Worm (Caenorhabditis elegans) whole organism, midembryonic: ENCODE results near the gene gtap-1.

ENCODE experiments used
- T22C8.4 ChIP-seq: fragments of 200-800 bp; sonication (Bioruptor generic); IDR thresholded peaks from 2 replicates; pipeline ENCODE4 v1.3.6; 2022; ENCODE audit warnings: missing genetic modification characterization, missing compliant biosample characterization
- cog-1 ChIP-seq: sonication (generic microtip); optimal IDR thresholded peaks from 2 replicates; lab custom pipeline; 2016; ENCODE audit warnings: missing genetic modification characterization, missing compliant biosample characterization
- flt-1 ChIP-seq: fragments of 200-800 bp; sonication (Bioruptor generic); IDR thresholded peaks from 2 replicates; pipeline ENCODE4 v1.3.6; 2022; ENCODE audit warnings: missing genetic modification characterization, missing compliant biosample characterization
- klf-2 ChIP-seq: fragments of 200-800 bp; sonication (Bioruptor generic); conservative IDR thresholded peaks from 2 replicates; pipeline ENCODE4 v1.3.6; 2022; ENCODE audit warnings: missing genetic modification reagents, missing genetic modification characterization, missing compliant biosample characterization
- med-1 ChIP-seq: sonication (generic microtip); optimal IDR thresholded peaks from 2 replicates; lab custom pipeline; 2017; ENCODE audit warnings: missing genetic modification characterization, mild to moderate bottlenecking, missing compliant biosample characterization, antibody characterized with exemption, missing genetic modification reagents; ENCODE audit not compliant: insufficient read depth
- ref-1 ChIP-seq: fragments of 200-800 bp; sonication (Bioruptor generic); conservative IDR thresholded peaks from 2 replicates; pipeline ENCODE4 v1.3.6; 2022; ENCODE audit warnings: missing genetic modification reagents, missing genetic modification characterization, missing compliant biosample characterization
- tab-1 ChIP-seq: fragments of 200-800 bp; sonication (Bioruptor generic); IDR thresholded peaks from 2 replicates; pipeline ENCODE4 v1.3.6; 2022; ENCODE audit warnings: missing genetic modification characterization, missing compliant biosample characterization
- ztf-23 ChIP-seq: fragments of 200-800 bp; sonication (Bioruptor generic); IDR thresholded peaks from 2 replicates; pipeline ENCODE4 v1.3.6; 2022; ENCODE audit warnings: missing genetic modification reagents, missing genetic modification characterization, missing compliant biosample characterization
- ztf-29 ChIP-seq: fragments of 200-800 bp; sonication (Bioruptor generic); IDR thresholded peaks from 2 replicates; pipeline ENCODE4 v1.3.6; 2022; ENCODE audit warnings: missing genetic modification reagents, missing genetic modification characterization, missing compliant biosample characterization

Gene gtap-1

DNA sequence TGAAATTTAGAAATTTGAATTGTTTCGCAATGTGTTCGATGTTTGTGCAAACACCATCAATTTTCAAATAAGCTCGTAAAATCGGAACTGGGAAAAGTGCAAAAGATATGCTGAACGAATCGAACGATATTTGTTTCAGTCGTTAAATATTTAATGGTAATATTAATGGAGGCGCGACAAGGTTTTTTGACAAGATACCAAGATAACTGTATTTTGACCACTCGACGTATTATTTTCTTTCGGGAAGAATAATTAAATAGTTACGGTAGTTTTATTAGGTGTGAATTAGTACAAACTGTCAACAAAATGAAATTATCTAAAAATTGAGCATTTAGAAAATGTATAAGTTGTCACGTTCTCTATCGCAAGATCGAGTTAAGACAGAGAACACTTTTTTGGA is 28.7 kb downstream of the gtap-1 start:
- TF ChIP-seq tab-1 (GFP tag; lab: Robert Waterston, UW) (no peak), cog-1 (no peak), med-1 (GFP tag; lab: Kevin White, UChicago) (no peak), ztf-29 (no peak), klf-2 (GFP tag; lab: Robert Waterston, UW) (no peak), ref-1 (GFP tag; lab: Robert Waterston, UW) (no peak), flt-1 (GFP tag; lab: Robert Waterston, UW) (no peak), ztf-23 (no peak), T22C8.4 (GFP tag; lab: Robert Waterston, UW) (no peak)

DNA sequence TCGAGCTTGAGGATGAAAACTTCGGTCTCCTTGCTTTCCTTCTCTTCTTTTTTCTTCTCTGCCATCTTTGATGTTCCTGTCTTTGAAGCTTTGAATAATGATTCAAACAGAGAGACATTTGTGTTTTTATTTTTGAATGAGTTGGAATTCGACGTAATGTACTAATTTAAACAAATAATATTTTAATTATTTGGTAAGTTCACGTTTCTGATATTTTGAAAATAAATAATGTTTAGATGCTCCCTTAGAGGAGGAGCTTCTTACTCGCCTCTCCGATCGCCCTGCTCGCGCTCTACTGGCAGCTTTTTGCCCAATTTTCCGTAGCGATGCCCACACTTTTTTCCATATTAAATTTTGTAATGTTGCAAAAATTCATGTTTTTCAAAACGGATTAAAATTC is 32.0 kb downstream of the gtap-1 start, which contains the start of the genes K05F1.9 and K05F1.1:
Gene K05F1.9 (minus strand): TSS at position 101 of the 400 bp plus-strand sequence.
Gene K05F1.1 (plus strand): TSS at position 308 of the 400 bp plus-strand sequence.
- TF ChIP-seq cog-1 (no peak), ztf-29 (no peak), med-1 (GFP tag; lab: Kevin White, UChicago) (no peak), flt-1 (GFP tag; lab: Robert Waterston, UW) (no peak), klf-2 (GFP tag; lab: Robert Waterston, UW) (no peak), tab-1 (GFP tag; lab: Robert Waterston, UW) (no peak), ref-1 (GFP tag; lab: Robert Waterston, UW) (no peak), T22C8.4 (GFP tag; lab: Robert Waterston, UW) (no peak), ztf-23 (no peak)

DNA sequence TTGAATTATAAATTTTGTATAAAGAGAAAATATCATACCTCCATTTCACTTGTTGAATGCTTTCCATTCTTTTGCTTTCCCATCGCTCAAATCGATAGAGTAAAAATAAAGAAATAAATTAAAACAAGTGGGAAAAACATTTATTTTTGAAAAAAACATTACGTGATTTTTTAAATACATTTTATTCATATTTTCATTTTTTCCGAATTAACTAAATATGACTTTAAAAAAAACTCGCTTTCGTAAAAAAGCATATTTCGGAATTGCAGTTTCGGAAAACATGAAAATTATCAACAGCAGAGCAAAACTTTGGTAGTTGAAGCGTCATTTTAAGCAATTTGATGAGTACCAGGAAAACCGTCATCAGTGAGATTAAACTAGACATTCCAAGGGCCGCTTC is 33.5 kb downstream of the gtap-1 start, which contains the start of gene K05F1.8:
Gene K05F1.8 (minus strand): TSS at position 101 of the 400 bp plus-strand sequence.
- TF ChIP-seq flt-1 (GFP tag; lab: Robert Waterston, UW) (no peak), ref-1 (GFP tag; lab: Robert Waterston, UW) (no peak), cog-1 (no peak), med-1 (GFP tag; lab: Kevin White, UChicago) (no peak), klf-2 (GFP tag; lab: Robert Waterston, UW) (no peak), ztf-29 (no peak), tab-1 (GFP tag; lab: Robert Waterston, UW) (no peak), T22C8.4 (GFP tag; lab: Robert Waterston, UW) (no peak), ztf-23 (no peak)

DNA sequence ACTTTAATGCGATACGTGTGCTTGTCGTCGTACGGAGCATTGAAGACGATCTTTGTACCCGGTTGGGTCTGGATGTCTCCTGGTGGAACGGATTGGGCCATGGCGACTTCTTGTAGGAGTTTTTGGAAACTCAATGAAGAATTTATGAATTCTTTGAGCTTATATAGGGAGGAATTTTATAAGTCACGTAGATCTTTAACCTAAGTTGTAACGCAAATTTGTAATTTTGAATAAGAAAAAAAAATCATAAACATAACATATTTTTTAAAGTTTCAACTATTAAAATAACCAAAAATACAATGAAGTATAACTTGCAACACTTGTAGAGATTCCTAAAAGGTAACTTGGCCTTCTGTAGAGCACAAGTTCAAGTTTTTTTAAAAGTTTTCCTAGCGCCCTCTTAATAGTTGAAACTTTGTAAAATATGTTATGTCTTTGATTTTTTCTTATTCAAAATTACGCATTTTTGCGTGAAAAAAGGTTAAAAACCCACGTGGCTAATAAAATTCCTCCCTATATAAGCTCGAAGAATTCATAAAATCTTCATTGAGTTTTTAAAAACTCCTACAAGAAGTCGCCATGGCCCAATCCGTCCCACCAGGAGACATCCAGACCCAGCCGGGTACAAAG is 35.6 kb downstream of the gtap-1 start, which contains the start of the genes msp-63 and msp-142:
Gene msp-63 (minus strand): TSS at position 101 of the 630 bp plus-strand sequence.
Gene msp-142 (plus strand): TSS at position 580 of the 630 bp plus-strand sequence.
- TF ChIP-seq tab-1 (GFP tag; lab: Robert Waterston, UW), result no peak
- TF ChIP-seq ztf-23, result no peak
- TF ChIP-seq klf-2 (GFP tag; lab: Robert Waterston, UW), result no peak
- TF ChIP-seq flt-1 (GFP tag; lab: Robert Waterston, UW), result no peak

DNA sequence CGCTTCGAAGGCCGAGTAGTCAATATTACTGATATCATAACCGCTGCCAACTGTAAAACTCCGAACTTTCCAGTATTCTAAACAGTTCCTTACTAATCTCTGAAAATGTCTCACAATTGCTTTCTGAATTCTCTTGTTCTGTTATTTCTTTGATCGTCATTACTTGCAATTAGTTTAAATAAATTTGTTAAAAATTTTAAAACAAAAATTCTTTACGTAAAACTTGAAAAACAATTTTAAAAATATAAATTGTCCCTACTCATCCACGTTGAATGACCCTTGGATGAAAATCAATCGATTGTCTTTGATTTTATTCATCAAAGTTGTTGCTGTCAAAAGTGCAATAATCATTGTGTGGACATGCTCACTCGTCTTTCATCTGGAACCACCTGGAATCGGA is 38.8 kb downstream of the gtap-1 start, which contains the start of gene acdh-8:
Gene acdh-8 (plus strand): TSS at position 301 of the 400 bp plus-strand sequence.
- TF ChIP-seq ztf-23, result no peak
- TF ChIP-seq med-1 (GFP tag; lab: Kevin White, UChicago), result no peak
- TF ChIP-seq cog-1, result no peak
- no peak for TF ChIP-seq ref-1 (GFP tag; lab: Robert Waterston, UW)

DNA sequence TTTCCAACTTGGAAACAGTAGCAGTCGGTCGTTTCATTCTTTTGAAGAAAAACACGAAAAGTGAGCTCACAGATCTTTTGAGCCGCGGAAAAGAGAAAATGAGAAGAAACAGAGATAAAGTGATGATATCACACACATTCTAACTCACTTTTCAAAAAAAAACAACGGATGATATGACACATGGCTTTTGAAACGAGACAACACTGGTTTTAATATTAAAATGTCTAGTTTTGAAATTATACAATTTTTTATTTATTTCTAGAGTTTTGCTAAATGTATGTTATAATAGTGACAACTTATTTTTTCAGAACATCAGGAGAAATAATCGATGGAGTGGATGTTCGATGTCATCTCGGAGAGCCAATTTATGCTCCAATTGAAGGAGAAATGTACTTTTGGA is 40.5 kb downstream of the gtap-1 start, which contains the start of gene K05F1.14:
Gene K05F1.14 (minus strand): TSS at position 101 of the 400 bp plus-strand sequence.
- TF ChIP-seq flt-1 (GFP tag; lab: Robert Waterston, UW) (no peak), T22C8.4 (GFP tag; lab: Robert Waterston, UW) (no peak)

DNA sequence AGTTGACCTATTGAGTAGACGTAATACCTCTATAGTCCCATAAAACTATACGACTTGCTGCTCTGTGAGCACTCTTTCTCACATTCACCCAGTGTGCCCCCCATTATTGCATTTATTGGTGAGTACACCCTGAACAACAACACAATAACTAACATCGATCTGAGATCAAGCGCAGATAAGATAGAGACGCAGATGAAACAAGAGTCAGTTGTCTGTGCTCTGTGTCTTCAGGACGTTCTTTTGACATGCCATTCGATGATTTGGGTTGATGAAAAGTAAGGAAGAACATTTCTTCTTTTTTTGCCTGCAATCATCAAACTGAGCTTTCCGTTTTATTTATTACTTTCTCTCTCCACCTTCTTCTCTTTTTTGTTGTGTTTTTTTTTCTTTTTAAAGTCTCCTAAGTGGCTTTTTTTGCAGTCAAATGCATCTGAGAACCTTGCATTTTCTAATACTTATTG is 42.7 kb downstream of the gtap-1 start, which contains the start of gene lect-2:
Gene lect-2 (plus strand): TSS at position 411 of the 461 bp plus-strand sequence.
- TF ChIP-seq T22C8.4 (GFP tag; lab: Robert Waterston, UW), result no peak
- no peak for TF ChIP-seq ztf-23
- TF ChIP-seq tab-1 (GFP tag; lab: Robert Waterston, UW), result no peak
- no peak for TF ChIP-seq ztf-29
- TF ChIP-seq cog-1, result no peak
- TF ChIP-seq klf-2 (GFP tag; lab: Robert Waterston, UW), result no peak
- TF ChIP-seq med-1 (GFP tag; lab: Kevin White, UChicago), result no peak
- no peak for TF ChIP-seq flt-1 (GFP tag; lab: Robert Waterston, UW)
- TF ChIP-seq ref-1 (GFP tag; lab: Robert Waterston, UW), result no peak

DNA sequence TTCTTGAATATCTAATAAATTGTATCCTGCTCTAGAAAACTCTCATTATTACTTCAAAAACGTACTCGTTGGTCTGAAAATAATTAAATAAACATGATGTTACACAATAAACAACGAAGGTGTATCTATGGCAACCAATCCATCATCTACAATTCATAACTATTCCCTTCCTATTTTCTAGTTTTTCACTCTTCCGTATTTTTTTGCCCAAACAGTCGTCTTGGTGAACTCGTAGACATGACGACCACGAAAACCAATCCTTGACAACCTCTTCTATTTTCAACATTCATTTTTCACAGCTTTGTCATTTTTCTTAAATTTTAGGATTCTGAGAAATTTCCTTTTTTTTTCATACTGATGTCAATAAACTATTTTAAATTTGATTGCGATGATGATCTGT is 44.2 kb downstream of the gtap-1 start, which contains the start of gene K05F1.13:
Gene K05F1.13 (plus strand): TSS at position 301 of the 400 bp plus-strand sequence.
- TF ChIP-seq flt-1 (GFP tag; lab: Robert Waterston, UW) (no peak), cog-1 (no peak), tab-1 (GFP tag; lab: Robert Waterston, UW) (no peak), ztf-29 (no peak), med-1 (GFP tag; lab: Kevin White, UChicago) (no peak), ref-1 (GFP tag; lab: Robert Waterston, UW) (no peak), T22C8.4 (GFP tag; lab: Robert Waterston, UW) (no peak), klf-2 (GFP tag; lab: Robert Waterston, UW) (no peak), ztf-23 (no peak)

DNA sequence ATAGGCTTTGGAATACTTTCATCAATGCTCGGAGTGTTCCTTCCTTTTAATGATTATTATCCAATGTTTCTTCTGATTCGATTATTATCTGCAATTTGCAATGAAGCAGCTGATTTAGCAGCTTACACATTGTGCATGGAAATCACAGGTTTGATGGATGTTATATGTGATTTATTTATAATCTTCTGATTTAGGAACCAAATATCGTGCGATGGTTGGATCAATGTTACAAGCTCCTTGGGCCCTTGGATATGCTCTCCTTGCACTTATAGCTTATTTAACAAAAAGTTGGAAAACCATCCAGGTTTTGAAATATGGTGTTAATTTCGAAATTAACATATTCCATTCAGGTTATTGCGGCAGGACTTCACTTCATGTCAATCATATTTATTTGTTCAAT is 47.5 kb downstream of the gtap-1 start:
- no peak for TF ChIP-seq flt-1 (GFP tag; lab: Robert Waterston, UW)
- no peak for TF ChIP-seq ztf-23
- TF ChIP-seq T22C8.4 (GFP tag; lab: Robert Waterston, UW), result no peak
- no peak for TF ChIP-seq med-1 (GFP tag; lab: Kevin White, UChicago)
- TF ChIP-seq klf-2 (GFP tag; lab: Robert Waterston, UW), result no peak
- no peak for TF ChIP-seq ref-1 (GFP tag; lab: Robert Waterston, UW)
- TF ChIP-seq ztf-29, result no peak
- TF ChIP-seq cog-1, result no peak
- no peak for TF ChIP-seq tab-1 (GFP tag; lab: Robert Waterston, UW)
